Fruit fly (Drosophila melanogaster) whole organism, embryonic: Measurements from ENCODE around the gene Pdhb.

ENCODE experiments used
- Aef1 ChIP-seq: fragments of 200-800 bp; sonication (Bioruptor generic); IDR thresholded peaks from 3 replicates; pipeline ENCODE4 v1.3.6; 2022; ENCODE audit warnings: missing biosample characterization, missing genetic modification characterization
- CG10147 ChIP-seq: fragments of 200-800 bp; sonication (Bioruptor generic); optimal IDR thresholded peaks from 2 replicates; lab custom pipeline; 2019; ENCODE audit warnings: missing biosample characterization, mild to moderate bottlenecking, missing genetic modification characterization, moderate library complexity
- CG11504 ChIP-seq: fragments of 200-800 bp; sonication (Bioruptor generic); optimal IDR thresholded peaks from 3 replicates; lab custom pipeline; 2019; ENCODE audit warnings: missing biosample characterization, mild to moderate bottlenecking, missing genetic modification characterization, moderate library complexity
- CG12071 ChIP-seq: fragments of 200-800 bp; sonication (Bioruptor generic); optimal IDR thresholded peaks from 3 replicates; lab custom pipeline; 2018; ENCODE audit warnings: missing biosample characterization, mild to moderate bottlenecking, missing genetic modification characterization
- CG12391 ChIP-seq: fragments of 200-800 bp; sonication (Bioruptor generic); optimal IDR thresholded peaks from 3 replicates; lab custom pipeline; 2018; ENCODE audit warnings: missing biosample characterization, mild to moderate bottlenecking, missing genetic modification characterization, moderate library complexity
- CG13123 ChIP-seq: fragments of 200-800 bp; sonication (Bioruptor generic); optimal IDR thresholded peaks from 2 replicates; lab custom pipeline; 2016; ENCODE audit warnings: missing biosample characterization, missing genetic modification characterization
- CG14050 ChIP-seq: fragments of 200-800 bp; sonication (Bioruptor generic); IDR thresholded peaks from 3 replicates; pipeline ENCODE4 v1.3.6; 2022; ENCODE audit warnings: missing biosample characterization, missing genetic modification characterization
- CG16779 ChIP-seq: fragments of 200-800 bp; sonication (Bioruptor generic); IDR thresholded peaks from 2 replicates; pipeline ENCODE4 v1.3.6; 2022; ENCODE audit warnings: missing biosample characterization, missing genetic modification characterization
- CG17328 ChIP-seq: fragments of 200-800 bp; sonication (Bioruptor generic); IDR thresholded peaks from 2 replicates; pipeline ENCODE4 v1.3.6; 2022; ENCODE audit warnings: missing biosample characterization, missing genetic modification characterization
- CG17361 ChIP-seq: fragments of 200-800 bp; sonication (Bioruptor generic); IDR thresholded peaks from 3 replicates; pipeline ENCODE4 v1.3.6; 2022; ENCODE audit warnings: missing biosample characterization, missing genetic modification characterization
- CG2202 ChIP-seq: fragments of 200-800 bp; sonication (Bioruptor generic); optimal IDR thresholded peaks from 2 replicates; lab custom pipeline; 2018; ENCODE audit warnings: missing biosample characterization, mild to moderate bottlenecking, missing genetic modification characterization
- CG2875 ChIP-seq: fragments of 200-800 bp; sonication (Bioruptor generic); optimal IDR thresholded peaks from 2 replicates; lab custom pipeline; 2017; ENCODE audit warnings: missing biosample characterization, mild to moderate bottlenecking, missing genetic modification characterization, missing genetic modification reagents
- CG5245 ChIP-seq: fragments of 200-800 bp; sonication (Bioruptor generic); optimal IDR thresholded peaks from 3 replicates; lab custom pipeline; 2016; ENCODE audit warnings: missing biosample characterization, missing genetic modification characterization
- CG6254 ChIP-seq: fragments of 200-800 bp; sonication (Bioruptor generic); optimal IDR thresholded peaks from 3 replicates; lab custom pipeline; 2017; ENCODE audit warnings: mild to moderate bottlenecking, missing biosample characterization, missing genetic modification reagents, missing genetic modification characterization
- CG9817 ChIP-seq: fragments of 200-800 bp; sonication (Bioruptor generic); optimal IDR thresholded peaks from 2 replicates; lab custom pipeline; 2018; ENCODE audit warnings: missing biosample characterization, mild to moderate bottlenecking, missing genetic modification characterization, moderate library complexity
- CG9932 ChIP-seq: fragments of 200-800 bp; sonication (Bioruptor generic); IDR thresholded peaks from 2 replicates; pipeline ENCODE4 v1.3.6; 2022; ENCODE audit warnings: missing biosample characterization, missing genetic modification characterization
- CrebB ChIP-seq: fragments of 200-800 bp; sonication (Bioruptor generic); optimal IDR thresholded peaks from 3 replicates; lab custom pipeline; 2018; ENCODE audit warnings: missing biosample characterization, mild to moderate bottlenecking, missing genetic modification characterization
- D ChIP-seq, 2 experiments: fragments of 200-800 bp in 1 of 2; fragments of >200 bp in 1 of 2; sonication (Bioruptor generic) in 1 of 2; optimal IDR thresholded peaks; 2 replicates in 1 of 2; 3 replicates in 1 of 2; lab custom pipeline; 2017; ENCODE audit warnings: mild to moderate bottlenecking in 1 of 2, missing biosample characterization in 1 of 2, missing genetic modification characterization in 1 of 2, missing genetic modification reagents in 1 of 2
- Hand ChIP-seq: fragments of 200-800 bp; sonication (Bioruptor generic); optimal IDR thresholded peaks from 2 replicates; lab custom pipeline; 2017; ENCODE audit warnings: mild to moderate bottlenecking, missing biosample characterization, missing genetic modification reagents, missing genetic modification characterization
- Hmx ChIP-seq: fragments of 200-800 bp; sonication (Bioruptor generic); optimal IDR thresholded peaks from 2 replicates; lab custom pipeline; 2016; ENCODE audit warnings: missing biosample characterization, missing genetic modification characterization
- Meics ChIP-seq: fragments of 200-800 bp; sonication (Bioruptor generic); optimal IDR thresholded peaks from 2 replicates; lab custom pipeline; 2017; ENCODE audit warnings: missing biosample characterization, mild to moderate bottlenecking, missing genetic modification characterization
- Oaz ChIP-seq: fragments of 200-800 bp; sonication (Bioruptor generic); IDR thresholded peaks from 2 replicates; pipeline ENCODE4 v1.3.6; 2022; ENCODE audit warnings: missing biosample characterization, missing genetic modification characterization
- PHDP ChIP-seq: fragments of 200-800 bp; sonication (Bioruptor generic); optimal IDR thresholded peaks from 3 replicates; lab custom pipeline; 2018; ENCODE audit warnings: missing biosample characterization, mild to moderate bottlenecking, missing genetic modification characterization, moderate library complexity
- Ptx1 ChIP-seq: fragments of 200-800 bp; sonication (Bioruptor generic); IDR thresholded peaks from 2 replicates; pipeline ENCODE4 v1.3.6; 2022; ENCODE audit warnings: missing biosample characterization, missing genetic modification characterization
- ac ChIP-seq: fragments of 200-800 bp; sonication (Bioruptor generic); optimal IDR thresholded peaks from 3 replicates; lab custom pipeline; 2017; ENCODE audit warnings: missing biosample characterization, mild to moderate bottlenecking, missing genetic modification characterization
- amos ChIP-seq: fragments of 200-800 bp; sonication (Bioruptor generic); IDR thresholded peaks from 2 replicates; pipeline ENCODE4 v1.3.6; 2022; ENCODE audit warnings: missing biosample characterization, missing genetic modification characterization; ENCODE audit not compliant: partially characterized antibody
- ara ChIP-seq: fragments of 200-800 bp; sonication (Bioruptor generic); IDR thresholded peaks from 2 replicates; pipeline ENCODE4 v1.3.6; 2022; ENCODE audit warnings: missing biosample characterization, missing genetic modification characterization
- az2 ChIP-seq: fragments of 200-800 bp; sonication (Bioruptor generic); optimal IDR thresholded peaks from 3 replicates; lab custom pipeline; 2016; ENCODE audit warnings: missing biosample characterization, missing genetic modification characterization
- ci ChIP-seq: fragments of 200-800 bp; sonication (Bioruptor generic); IDR thresholded peaks from 3 replicates; pipeline ENCODE4 v1.3.6; 2022; ENCODE audit warnings: missing biosample characterization, missing genetic modification characterization
- corto ChIP-seq: fragments of 200-800 bp; sonication (Bioruptor generic); optimal IDR thresholded peaks from 2 replicates; lab custom pipeline; 2016; ENCODE audit warnings: missing biosample characterization, mild to moderate bottlenecking, missing genetic modification characterization, moderate library complexity
- crp ChIP-seq, 2 experiments: fragments of 200-800 bp; sonication (Bioruptor generic); optimal IDR thresholded peaks; 2 replicates in 1 of 2; 3 replicates in 1 of 2; lab custom pipeline; 2017; ENCODE audit warnings: missing biosample characterization in 2 of 2, missing genetic modification characterization in 2 of 2, mild to moderate bottlenecking in 1 of 2, moderate library complexity in 1 of 2
- danr ChIP-seq: fragments of 200-800 bp; sonication (Bioruptor generic); IDR thresholded peaks from 2 replicates; pipeline ENCODE4 v1.3.6; 2022; ENCODE audit warnings: missing biosample characterization, missing genetic modification characterization
- emc ChIP-seq: fragments of 200-800 bp; sonication (Bioruptor generic); optimal IDR thresholded peaks from 2 replicates; lab custom pipeline; 2016; ENCODE audit warnings: missing biosample characterization, missing genetic modification characterization
- en ChIP-seq: fragments of 200-800 bp; sonication (Bioruptor generic); optimal IDR thresholded peaks from 2 replicates; lab custom pipeline; 2016; ENCODE audit warnings: missing biosample characterization, missing genetic modification characterization
- fu2 ChIP-seq: fragments of 200-800 bp; sonication (Bioruptor generic); optimal IDR thresholded peaks from 2 replicates; lab custom pipeline; 2016; ENCODE audit warnings: missing biosample characterization, missing genetic modification characterization
- ham ChIP-seq: fragments of 200-800 bp; sonication (Bioruptor generic); IDR thresholded peaks from 2 replicates; pipeline ENCODE4 v1.3.6; 2022; ENCODE audit warnings: missing biosample characterization, missing genetic modification characterization
- hkb ChIP-seq, 2 experiments: fragments of 200-800 bp in 1 of 2; fragments of >200 bp in 1 of 2; sonication (Bioruptor generic) in 1 of 2; IDR thresholded peaks in 1 of 2; optimal IDR thresholded peaks in 1 of 2; 2 replicates each; pipeline versions ENCODE4 v1.3.6 to Lab custom; 2017 to 2022; ENCODE audit warnings: missing biosample characterization in 1 of 2, missing genetic modification characterization in 1 of 2
- ind ChIP-seq: fragments of 200-800 bp; sonication (Bioruptor generic); optimal IDR thresholded peaks from 3 replicates; lab custom pipeline; 2016; ENCODE audit warnings: missing biosample characterization, missing genetic modification characterization
- knrl ChIP-seq: fragments of 200-800 bp; sonication (Bioruptor generic); IDR thresholded peaks from 3 replicates; pipeline ENCODE4 v1.3.6; 2022; ENCODE audit warnings: missing biosample characterization, missing genetic modification characterization; ENCODE audit not compliant: partially characterized antibody
- luna ChIP-seq: fragments of 200-800 bp; sonication (Bioruptor generic); optimal IDR thresholded peaks from 2 replicates; lab custom pipeline; 2016; ENCODE audit warnings: missing biosample characterization, missing genetic modification characterization
- org-1 ChIP-seq: fragments of 200-800 bp; sonication (Bioruptor generic); optimal IDR thresholded peaks from 2 replicates; lab custom pipeline; 2017; ENCODE audit warnings: missing biosample characterization, missing genetic modification characterization
- phol ChIP-seq: fragments of 200-800 bp; sonication (Bioruptor generic); optimal IDR thresholded peaks from 3 replicates; lab custom pipeline; 2018; ENCODE audit warnings: missing biosample characterization, mild to moderate bottlenecking, missing genetic modification characterization, moderate library complexity
- pros ChIP-seq: fragments of 200-800 bp; sonication (Bioruptor generic); optimal IDR thresholded peaks from 3 replicates; lab custom pipeline; 2019; ENCODE audit warnings: missing biosample characterization, mild to moderate bottlenecking, missing genetic modification characterization, moderate library complexity
- pzg ChIP-seq: fragments of 200-800 bp; sonication (Bioruptor generic); optimal IDR thresholded peaks from 3 replicates; lab custom pipeline; 2018; ENCODE audit warnings: missing biosample characterization, mild to moderate bottlenecking, missing genetic modification characterization, moderate library complexity
- run ChIP-seq: fragments of 200-800 bp; sonication (Bioruptor generic); optimal IDR thresholded peaks from 3 replicates; lab custom pipeline; 2018; ENCODE audit warnings: missing biosample characterization, mild to moderate bottlenecking, missing genetic modification characterization
- sc ChIP-seq, 3 experiments: fragments of >200 bp in 2 of 3; fragments of 200-800 bp in 1 of 3; sonication (Bioruptor generic) in 1 of 3; optimal IDR thresholded peaks; 2 replicates in 2 of 3; 3 replicates in 1 of 3; lab custom pipeline; 2017; ENCODE audit warnings: mild to moderate bottlenecking in 1 of 3, missing biosample characterization in 1 of 3, missing genetic modification characterization in 1 of 3, missing genetic modification reagents in 1 of 3
- unc-4 ChIP-seq: fragments of 200-800 bp; sonication (Bioruptor generic); IDR thresholded peaks from 2 replicates; pipeline ENCODE4 v1.3.6; 2022; ENCODE audit warnings: missing biosample characterization, missing genetic modification characterization; ENCODE audit not compliant: partially characterized antibody
- vvl ChIP-seq: fragments of 200-800 bp; sonication (Bioruptor generic); IDR thresholded peaks from 2 replicates; pipeline ENCODE4 v1.3.6; 2022; ENCODE audit warnings: missing biosample characterization, missing genetic modification characterization

Pdhb gene

DNA sequence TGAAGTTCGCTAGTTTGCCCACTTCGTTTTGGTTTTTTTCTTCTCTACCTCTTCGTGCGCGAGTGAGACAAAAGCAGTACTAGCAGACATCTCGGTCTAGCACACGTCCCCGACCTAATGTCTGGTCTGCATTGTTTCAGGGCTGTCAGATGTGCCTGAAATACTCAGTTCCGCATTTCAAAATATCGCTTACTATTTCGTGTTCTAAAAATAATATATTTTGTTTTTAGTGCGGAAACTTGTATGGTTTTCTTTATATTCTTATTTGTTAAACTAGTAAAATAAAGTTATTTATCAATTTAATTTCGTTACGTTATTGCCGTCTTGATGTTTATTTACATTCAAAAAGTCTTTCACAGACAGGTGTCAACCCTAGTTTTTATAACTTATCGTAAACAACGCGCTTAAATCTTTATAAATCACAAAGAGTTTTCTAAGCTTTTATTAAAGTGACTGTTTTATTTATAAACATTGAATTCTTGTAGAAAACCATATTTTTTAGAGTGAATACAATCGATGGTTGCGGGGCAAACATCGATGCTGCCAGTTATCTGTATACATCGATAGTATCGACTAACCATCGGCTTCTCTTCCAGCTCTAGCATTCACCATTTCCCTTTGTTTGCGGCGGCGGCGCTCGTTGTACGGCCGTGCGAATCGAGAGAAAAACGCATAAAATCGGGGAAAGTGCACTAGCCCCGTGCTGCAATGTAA lies 49.5 kb upstream of the Pdhb start (continued):
- TF ChIP-seq phol (tag; lab: Kevin White, UChicago) (peak; percentile 84), CG16779 (GFP tag; lab: Robert Waterston, UW) (no peak), fu2 (GFP tag; lab: Kevin White, UChicago) (peak; percentile 37), en (GFP tag; lab: Kevin White, UChicago) (no peak), ind (GFP tag; lab: Kevin White, UChicago) (peak; percentile 64), org-1 (GFP tag; lab: Kevin White, UChicago) (peak; percentile 49), CG2202 (tag; lab: Kevin White, UChicago) (no peak), D (optimal IDR thresholded peaks at IDR 0.05; lab: Kevin White, UChicago) (no peak), D (GFP tag; optimal IDR thresholded peaks at IDR 0.05; lab: Kevin White, UChicago) (peak; percentile 55), CG14050 (GFP tag; lab: Robert Waterston, UW) (no peak), CrebB (tag; lab: Kevin White, UChicago) (no peak), PHDP (tag; lab: Kevin White, UChicago) (peak; percentile 82), crp (GFP tag; optimal IDR thresholded peaks at IDR 0.05; lab: Kevin White, UChicago) (peak in 1 of 2 experiments; percentile 22), Hand (GFP tag; lab: Kevin White, UChicago) (peak; percentile 51), CG17328 (GFP tag; lab: Robert Waterston, UW) (no peak), CG12071 (GFP tag; lab: Kevin White, UChicago) (no peak), CG2875 (peak; percentile 31), CG17361 (GFP tag; lab: Robert Waterston, UW) (no peak), ac (GFP tag; lab: Kevin White, UChicago) (no peak), CG10147 (peak; percentile 73), CG9932 (no peak), ci (no peak), Aef1 (GFP tag; lab: Robert Waterston, UW) (no peak), sc (optimal IDR thresholded peaks at IDR 0.05; lab: Kevin White, UChicago) (no peak), sc (GFP tag; optimal IDR thresholded peaks at IDR 0.05; lab: Kevin White, UChicago) (peak; percentile 63), pros (no peak), hkb (optimal IDR thresholded peaks at IDR 0.05; lab: Kevin White, UChicago) (no peak), hkb (GFP tag; IDR thresholded peaks at IDR 0.05; lab: Robert Waterston, UW) (no peak), emc (GFP tag; lab: Kevin White, UChicago) (no peak), luna (GFP tag; lab: Kevin White, UChicago) (peak; percentile 59), CG12391 (tag; lab: Kevin White, UChicago) (peak; percentile 86), Oaz (GFP tag; lab: Robert Waterston, UW) (no peak), corto (GFP tag; lab: Kevin White, UChicago) (no peak), Hmx (no peak), pzg (GFP tag; lab: Kevin White, UChicago) (peak; percentile 58), ham (no peak), Meics (peak; percentile 77), ara (no peak), vvl (GFP tag; lab: Robert Waterston, UW) (no peak), knrl (no peak), CG11504 (tag; lab: Kevin White, UChicago) (peak; percentile 85), amos (GFP tag; lab: Robert Waterston, UW) (no peak), danr (GFP tag; lab: Robert Waterston, UW) (no peak), az2 (GFP tag; lab: Kevin White, UChicago) (peak; percentile 57), CG5245 (no peak), unc-4 (no peak), CG6254 (peak; percentile 37), Ptx1 (no peak), run (peak; percentile 19), CG13123 (GFP tag; lab: Kevin White, UChicago) (no peak), CG9817 (tag; lab: Kevin White, UChicago) (peak; percentile 85)
